Worm (Caenorhabditis elegans) whole organism, L4/young adult: ENCODE measurements around the gene smg-7.

Source experiments
- dao-5 ChIP-seq: sonication (generic microtip); optimal IDR thresholded peaks from 2 replicates; lab custom pipeline; 2016; ENCODE audit warnings: missing genotype, missing genetic modification characterization, moderate library complexity, missing compliant biosample characterization
- him-1 ChIP-seq: sonication (generic microtip); optimal IDR thresholded peaks from 2 replicates; lab custom pipeline; 2016; ENCODE audit warnings: missing genotype, missing genetic modification reagents, missing genetic modification characterization, missing compliant biosample characterization

ce11 chrIV:6777156-6777555 lies 34.9 kb upstream of the smg-7 start:
- TF ChIP-seq dao-5, result no peak
- TF ChIP-seq him-1 (tag; lab: Kevin White, UChicago), result no peak
